Fruit fly (Drosophila melanogaster): ENCODE results near the gene Qtzl.

The Qtzl gene

dm6 chr2L:12021193-12021592 lies 25.7 kb downstream of the Qtzl start (continued):
- TF ChIP-seq lov (optimal IDR thresholded peaks at IDR 0.05) (no peak), lov (GFP tag; IDR thresholded peaks at IDR 0.05) (no peak), esg (GFP tag; conservative IDR thresholded peaks at IDR 0.05) (no peak), schlank (tag; optimal IDR thresholded peaks at IDR 0.05) (peak; percentile 75), Bgb (GFP tag; IDR thresholded peaks at IDR 0.05; ENCODE audit: partially characterized antibody) (no peak), cad (GFP tag; optimal IDR thresholded peaks at IDR 0.05) (no peak), ttk (GFP tag; IDR thresholded peaks at IDR 0.05) (no peak), stc (GFP tag; IDR thresholded peaks at IDR 0.05) (no peak), Mes4 (GFP tag; optimal IDR thresholded peaks at IDR 0.05) (peak; percentile 17), CG33213 (GFP tag; optimal IDR thresholded peaks at IDR 0.05) (peak; percentile 23), CG14014 (GFP tag; IDR thresholded peaks at IDR 0.05) (peak; percentile 60; the same call in 1 of the 2 replicates), CG9727 (GFP tag; optimal IDR thresholded peaks at IDR 0.05) (peak; percentile 36), CG8388 (GFP tag; optimal IDR thresholded peaks at IDR 0.05) (peak; percentile 42), Adf1 (GFP tag; IDR thresholded peaks at IDR 0.05) (peak; percentile 46; the same call in 1 of the 2 replicates), lbe (GFP tag; optimal IDR thresholded peaks at IDR 0.05) (no peak), dysf (GFP tag; IDR thresholded peaks at IDR 0.05) (peak; percentile 47; the same call in 2 of the 3 replicates), ems (GFP tag; optimal IDR thresholded peaks at IDR 0.05) (no peak), Awh (GFP tag; IDR thresholded peaks at IDR 0.05) (0 out of 2 replicates have a peak, but pooled peaks have one; percentile 19), CG2120 (GFP tag; optimal IDR thresholded peaks at IDR 0.05) (peak; percentile 52), H2.0 (GFP tag; IDR thresholded peaks at IDR 0.05) (no peak), sr (GFP tag; IDR thresholded peaks at IDR 0.05) (no peak), dpn (GFP tag; optimal IDR thresholded peaks at IDR 0.05) (peak; percentile 32 to 53), CG7786 (GFP tag; optimal IDR thresholded peaks at IDR 0.05) (no peak), Rfx (GFP tag; IDR thresholded peaks at IDR 0.05) (peak; percentile 74; the same call in 1 of the 2 replicates), Doc2 (GFP tag; IDR thresholded peaks at IDR 0.05) (no peak), Ravus (GFP tag; IDR thresholded peaks at IDR 0.05) (no peak), Mrtf (GFP tag; IDR thresholded peaks at IDR 0.05) (no peak), PHDP (tag; optimal IDR thresholded peaks at IDR 0.05) (peak; percentile 91), MBD-R2 (GFP tag; IDR thresholded peaks at IDR 0.05) (no peak), CG10431 (GFP tag; optimal IDR thresholded peaks at IDR 0.05) (peak; percentile 70), hth (optimal IDR thresholded peaks at IDR 0.05) (no peak), CG5953 (GFP tag; IDR thresholded peaks at IDR 0.05) (no peak), CTCF (GFP tag; optimal IDR thresholded peaks at IDR 0.05) (no peak), CG4424 (GFP tag; optimal IDR thresholded peaks at IDR 0.05) (no peak), CG16863 (GFP tag; optimal IDR thresholded peaks at IDR 0.05) (peak; percentile 37), Dfd (GFP tag; optimal IDR thresholded peaks at IDR 0.05) (no peak), CG33557 (GFP tag; optimal IDR thresholded peaks at IDR 0.05) (peak; percentile 81), hkb (optimal IDR thresholded peaks at IDR 0.05) (no peak), hkb (GFP tag; IDR thresholded peaks at IDR 0.05) (no peak), CG16813 (GFP tag; IDR thresholded peaks at IDR 0.05; ENCODE audit: partially characterized antibody) (no peak), gem (tag; optimal IDR thresholded peaks at IDR 0.05) (peak; percentile 73), CG7928 (GFP tag; optimal IDR thresholded peaks at IDR 0.05) (no peak), ac (GFP tag; optimal IDR thresholded peaks at IDR 0.05) (peak; percentile 8), CG18764 (GFP tag; optimal IDR thresholded peaks at IDR 0.05) (peak; percentile 46), vnd (GFP tag; IDR thresholded peaks at IDR 0.05; ENCODE audit: partially characterized antibody) (no peak), MESR4 (GFP tag; optimal IDR thresholded peaks at IDR 0.05) (no peak), btn (GFP tag; optimal IDR thresholded peaks at IDR 0.05) (no peak), CG2202 (tag; optimal IDR thresholded peaks at IDR 0.05) (peak; percentile 76), CG11093 (GFP tag; IDR thresholded peaks at IDR 0.05) (no peak), CG11504 (tag; optimal IDR thresholded peaks at IDR 0.05) (peak; percentile 46), fru (optimal IDR thresholded peaks at IDR 0.05) (no peak), cas (GFP tag; IDR thresholded peaks at IDR 0.05) (no peak), CG2129 (GFP tag; IDR thresholded peaks at IDR 0.05; ENCODE audit: partially characterized antibody) (no peak), Atf-2 (GFP tag; optimal IDR thresholded peaks at IDR 0.05) (no peak)

Measured in whole organism, embryonic.